Worm (Caenorhabditis elegans): ENCODE measurements around the gene ZC239.15.

Gene ZC239.15

ce11 chrII:3264704-3265103 lies 40.2 kb upstream of the ZC239.15 start:
- no peak for TF ChIP-seq T26A8.4 (GFP tag; IDR thresholded peaks at IDR 0.05)
- no peak for TF ChIP-seq vab-7 (GFP tag; IDR thresholded peaks at IDR 0.05)
- no peak for TF ChIP-seq lin-38 (GFP tag; IDR thresholded peaks at IDR 0.05)
- no peak for TF ChIP-seq arid-1 (GFP tag; conservative IDR thresholded peaks at IDR 0.05)
- TF ChIP-seq dve-1 (tag; optimal IDR thresholded peaks at IDR 0.05; ENCODE audit: insufficient read depth): no peak
- TF ChIP-seq php-3 (GFP tag; IDR thresholded peaks at IDR 0.05): no peak
- no peak for TF ChIP-seq lin-13 (GFP tag; optimal IDR thresholded peaks at IDR 0.05)
- no peak for TF ChIP-seq egl-27 (tag; optimal IDR thresholded peaks at IDR 0.05)
- no peak for TF ChIP-seq snpc-1.2 (GFP tag; IDR thresholded peaks at IDR 0.05)
- no peak for TF ChIP-seq F44E2.7 (GFP tag; IDR thresholded peaks at IDR 0.05)

- no peak for TF ChIP-seq unc-130 (GFP tag; optimal IDR thresholded peaks at IDR 0.05)
Observed at ce11 chrII:3262504-3262903, 38.0 kb upstream of the ZC239.15 start, which contains the start of gene F02E11.2. TSS of gene F02E11.2 (plus strand) at chrII:3262804.

ce11 chrII:3259254-3259653 lies 34.7 kb upstream of the ZC239.15 start, which contains the start of gene gcy-19:
TSS of gene gcy-19 (minus strand) at chrII:3259354.
- TF ChIP-seq unc-62 (GFP tag; optimal IDR thresholded peaks at IDR 0.05 in 1 of 2) (peak in 1 of 2 experiments; percentile 8), unc-62 (tag; optimal IDR thresholded peaks at IDR 0.05) (no peak), F37D6.2 (tag; optimal IDR thresholded peaks at IDR 0.05) (no peak)

- TF ChIP-seq aha-1 (tag): peak; percentile 96
- TF ChIP-seq R02D3.7 (tag; optimal IDR thresholded peaks at IDR 0.05): no peak
- TF ChIP-seq ztf-11 (tag; optimal IDR thresholded peaks at IDR 0.05): no peak
Observed at ce11 chrII:3251782-3252181, 27.3 kb upstream of the ZC239.15 start.

- TF ChIP-seq daf-16 (GFP tag; optimal IDR thresholded peaks at IDR 0.05): no peak
- TF ChIP-seq daf-16 (tag; optimal IDR thresholded peaks at IDR 0.05): no peak
- peak; percentile 60; the same call in 1 of the 2 replicates for TF ChIP-seq set-16 (GFP tag; IDR thresholded peaks at IDR 0.05)
Observed at ce11 chrII:3250195-3250594, 25.7 kb upstream of the ZC239.15 start.

ce11 chrII:3249406-3249805 lies 24.9 kb upstream of the ZC239.15 start, which contains the start of gene clec-124:
TSS of gene clec-124 (plus strand) at chrII:3249706.
- TF ChIP-seq nhr-25 (tag; optimal IDR thresholded peaks at IDR 0.05; ENCODE audit: borderline replicate concordance, insufficient read depth) (no peak), ceh-44 (GFP tag; IDR thresholded peaks at IDR 0.05) (no peak), ceh-82 (tag; optimal IDR thresholded peaks at IDR 0.05) (no peak), lin-38 (GFP tag; IDR thresholded peaks at IDR 0.05) (no peak), zip-11 (GFP tag; IDR thresholded peaks at IDR 0.05) (no peak), ceh-62 (tag; optimal IDR thresholded peaks at IDR 0.05) (no peak), lir-3 (tag; optimal IDR thresholded peaks at IDR 0.05) (no peak), dve-1 (tag; optimal IDR thresholded peaks at IDR 0.05; ENCODE audit: insufficient read depth) (no peak), set-16 (GFP tag; IDR thresholded peaks at IDR 0.05) (no peak), snpc-1.2 (GFP tag; IDR thresholded peaks at IDR 0.05) (no peak), hmg-1.1 (GFP tag; IDR thresholded peaks at IDR 0.05) (no peak), hlh-11 (tag; optimal IDR thresholded peaks at IDR 0.05) (no peak), F44E2.7 (GFP tag; IDR thresholded peaks at IDR 0.05) (no peak), aly-2 (tag; optimal IDR thresholded peaks at IDR 0.05) (no peak), dmd-9 (GFP tag; IDR thresholded peaks at IDR 0.05) (no peak), daf-8 (GFP tag; IDR thresholded peaks at IDR 0.05) (no peak), nhr-48 (tag; optimal IDR thresholded peaks at IDR 0.05) (no peak), arid-1 (GFP tag; conservative IDR thresholded peaks at IDR 0.05) (no peak)

Data from whole organism, L4 larva.